Fruit fly (Drosophila melanogaster) whole organism, embryonic: Measurements from ENCODE around the gene CG17124.
A peak's percentile ranks its signal among the peaks of the same experiment; 100 is the strongest.

Source experiments
- Asciz ChIP-seq: fragments of 200-800 bp; sonication (Bioruptor generic); optimal IDR thresholded peaks from 2 replicates; lab custom pipeline; 2017; ENCODE audit warnings: missing biosample characterization, mild to moderate bottlenecking, missing genetic modification characterization, missing genetic modification reagents
- Bdp1 ChIP-seq: fragments of 200-800 bp; sonication (Bioruptor generic); optimal IDR thresholded peaks from 3 replicates; lab custom pipeline; 2016; ENCODE audit warnings: missing biosample characterization, missing genetic modification characterization
- Bteb2 ChIP-seq: fragments of 200-800 bp; sonication (Bioruptor generic); optimal IDR thresholded peaks from 2 replicates; lab custom pipeline; 2016; ENCODE audit warnings: missing biosample characterization, missing genetic modification characterization
- CG12219 ChIP-seq: fragments of 200-800 bp; sonication (Bioruptor generic); optimal IDR thresholded peaks from 3 replicates; lab custom pipeline; 2018; ENCODE audit warnings: missing biosample characterization, mild to moderate bottlenecking, missing genetic modification characterization
- CG12236 ChIP-seq: fragments of 200-800 bp; sonication (Bioruptor generic); optimal IDR thresholded peaks from 2 replicates; lab custom pipeline; 2016; ENCODE audit warnings: missing biosample characterization, missing genetic modification characterization
- CG1233 ChIP-seq: fragments of 200-800 bp; sonication (Bioruptor generic); optimal IDR thresholded peaks from 4 replicates; lab custom pipeline; 2018; ENCODE audit warnings: missing biosample characterization, mild to moderate bottlenecking, missing genetic modification characterization
- CG12942 ChIP-seq: fragments of 200-800 bp; sonication (Bioruptor generic); optimal IDR thresholded peaks from 3 replicates; lab custom pipeline; 2016; ENCODE audit warnings: missing biosample characterization, missing genetic modification characterization
- CG14014 ChIP-seq: fragments of 200-800 bp; sonication (Bioruptor generic); IDR thresholded peaks from 2 replicates; pipeline ENCODE4 v1.3.6; 2022; ENCODE audit warnings: missing biosample characterization, missing genetic modification characterization
- CG15269 ChIP-seq: fragments of 200-800 bp; sonication (Bioruptor generic); optimal IDR thresholded peaks from 2 replicates; lab custom pipeline; 2018; ENCODE audit warnings: missing biosample characterization, mild to moderate bottlenecking, missing genetic modification characterization, moderate library complexity
- CG15696 ChIP-seq: fragments of 200-800 bp; sonication (Bioruptor generic); optimal IDR thresholded peaks from 2 replicates; lab custom pipeline; 2019; ENCODE audit warnings: missing biosample characterization, mild to moderate bottlenecking, missing genetic modification characterization, moderate library complexity
- CG1832 ChIP-seq: fragments of 200-800 bp; sonication (Bioruptor generic); optimal IDR thresholded peaks from 2 replicates; lab custom pipeline; 2017; ENCODE audit warnings: missing biosample characterization, mild to moderate bottlenecking, missing genetic modification characterization, inconsistent platforms
- CG2678 ChIP-seq: fragments of 200-800 bp; sonication (Bioruptor generic); optimal IDR thresholded peaks from 3 replicates; lab custom pipeline; 2019; ENCODE audit warnings: missing biosample characterization, mild to moderate bottlenecking, missing genetic modification characterization, moderate library complexity
- CG31224 ChIP-seq: fragments of 200-800 bp; sonication (Bioruptor generic); IDR thresholded peaks from 2 replicates; pipeline ENCODE4 v1.3.6; 2022; ENCODE audit warnings: missing biosample characterization, missing genetic modification characterization
- CG4707 ChIP-seq: fragments of 200-800 bp; sonication (Bioruptor generic); optimal IDR thresholded peaks from 2 replicates; lab custom pipeline; 2018; ENCODE audit warnings: missing biosample characterization, mild to moderate bottlenecking, missing genetic modification characterization, moderate library complexity
- CG4730 ChIP-seq: fragments of 200-800 bp; sonication (Bioruptor generic); IDR thresholded peaks from 2 replicates; pipeline ENCODE4 v1.3.6; 2022; ENCODE audit warnings: missing biosample characterization, missing genetic modification characterization
- CG6272 ChIP-seq: fragments of 200-800 bp; sonication (Bioruptor generic); IDR thresholded peaks from 2 replicates; pipeline ENCODE4 v1.3.6; 2022; ENCODE audit warnings: missing biosample characterization, missing genetic modification characterization
- CG6765 ChIP-seq: fragments of 200-800 bp; sonication (Bioruptor generic); optimal IDR thresholded peaks from 3 replicates; lab custom pipeline; 2017; ENCODE audit warnings: missing biosample characterization, mild to moderate bottlenecking, missing genetic modification characterization
- CG7839 ChIP-seq: fragments of 200-800 bp; sonication (Bioruptor generic); optimal IDR thresholded peaks from 3 replicates; lab custom pipeline; 2018; ENCODE audit warnings: missing biosample characterization, mild to moderate bottlenecking, missing genetic modification characterization, moderate library complexity
- CG7928 ChIP-seq: fragments of 200-800 bp; sonication (Bioruptor generic); optimal IDR thresholded peaks from 2 replicates; lab custom pipeline; 2017; ENCODE audit warnings: missing biosample characterization, mild to moderate bottlenecking, missing genetic modification characterization
- Camta ChIP-seq: fragments of 200-800 bp; sonication (Bioruptor generic); optimal IDR thresholded peaks from 2 replicates; lab custom pipeline; 2016; ENCODE audit warnings: missing biosample characterization, missing genetic modification characterization
- Dip2 ChIP-seq: fragments of 200-800 bp; sonication (Bioruptor generic); IDR thresholded peaks from 2 replicates; pipeline ENCODE4 v1.3.6; 2022; ENCODE audit warnings: missing biosample characterization, missing genetic modification characterization
- Eip74EF ChIP-seq, 2 experiments: fragments of 200-800 bp in 1 of 2; fragments of >200 bp in 1 of 2; sonication (Bioruptor generic) in 1 of 2; optimal IDR thresholded peaks; 2 replicates each; lab custom pipeline; 2017 to 2019; ENCODE audit warnings: missing biosample characterization in 2 of 2, missing genetic modification characterization in 2 of 2, mild to moderate bottlenecking in 1 of 2, moderate library complexity in 1 of 2
- GATAe ChIP-seq: fragments of 200-800 bp; sonication (Bioruptor generic); conservative IDR thresholded peaks from 2 replicates; pipeline ENCODE4 v1.3.6; 2022; ENCODE audit warnings: missing biosample characterization, missing genetic modification characterization
- Hey ChIP-seq: fragments of 200-800 bp; sonication (Bioruptor generic); optimal IDR thresholded peaks from 3 replicates; lab custom pipeline; 2018; ENCODE audit warnings: missing biosample characterization, mild to moderate bottlenecking, missing genetic modification characterization
- Mrtf ChIP-seq: fragments of 200-800 bp; sonication (Bioruptor generic); IDR thresholded peaks from 3 replicates; pipeline ENCODE4 v1.3.6; 2022; ENCODE audit warnings: missing biosample characterization, missing genetic modification characterization
- Nf-YC ChIP-seq: fragments of 200-800 bp; optimal IDR thresholded peaks from 3 replicates; lab custom pipeline; 2019; ENCODE audit warnings: missing biosample characterization, mild to moderate bottlenecking, missing genetic modification characterization, moderate library complexity
- PHDP ChIP-seq: fragments of 200-800 bp; sonication (Bioruptor generic); optimal IDR thresholded peaks from 3 replicates; lab custom pipeline; 2018; ENCODE audit warnings: missing biosample characterization, mild to moderate bottlenecking, missing genetic modification characterization, moderate library complexity
- Poxn ChIP-seq: fragments of 200-800 bp; sonication (Bioruptor generic); IDR thresholded peaks from 2 replicates; pipeline ENCODE4 v1.3.6; 2022; ENCODE audit warnings: missing biosample characterization, missing genetic modification characterization
- Xbp1 ChIP-seq: fragments of 200-800 bp; sonication (Bioruptor generic); optimal IDR thresholded peaks from 3 replicates; lab custom pipeline; 2016; ENCODE audit warnings: missing biosample characterization, mild to moderate bottlenecking, missing genetic modification characterization
- YL-1 ChIP-seq: fragments of 200-800 bp; sonication (Bioruptor generic); optimal IDR thresholded peaks from 3 replicates; lab custom pipeline; 2017; ENCODE audit warnings: missing biosample characterization, mild to moderate bottlenecking, missing genetic modification characterization
- abd-A ChIP-seq: fragments of 200-800 bp; sonication (Bioruptor generic); optimal IDR thresholded peaks from 3 replicates; lab custom pipeline; 2019; ENCODE audit warnings: missing biosample characterization, mild to moderate bottlenecking, missing genetic modification characterization, moderate library complexity
- ash1 ChIP-seq: fragments of 200-800 bp; sonication (Bioruptor generic); optimal IDR thresholded peaks from 2 replicates; lab custom pipeline; 2018; ENCODE audit warnings: missing biosample characterization, mild to moderate bottlenecking, missing genetic modification characterization
- ato ChIP-seq: fragments of 200-800 bp; sonication (Bioruptor generic); IDR thresholded peaks from 2 replicates; pipeline ENCODE4 v1.3.6; 2022; ENCODE audit warnings: missing biosample characterization, missing genetic modification characterization; ENCODE audit not compliant: partially characterized antibody
- az2 ChIP-seq: fragments of 200-800 bp; sonication (Bioruptor generic); optimal IDR thresholded peaks from 3 replicates; lab custom pipeline; 2016; ENCODE audit warnings: missing biosample characterization, missing genetic modification characterization
- chm ChIP-seq: fragments of 200-800 bp; sonication (Bioruptor generic); IDR thresholded peaks from 2 replicates; pipeline ENCODE4 v1.3.6; 2022; ENCODE audit warnings: missing biosample characterization, missing genetic modification characterization
- cwo ChIP-seq: fragments of 200-800 bp; sonication (Bioruptor generic); optimal IDR thresholded peaks from 3 replicates; lab custom pipeline; 2017; ENCODE audit warnings: missing biosample characterization, missing genetic modification characterization, mild to moderate bottlenecking, moderate library complexity, missing genetic modification reagents
- dimm ChIP-seq: fragments of 200-800 bp; sonication (Bioruptor generic); IDR thresholded peaks from 2 replicates; pipeline ENCODE4 v1.3.6; 2022; ENCODE audit warnings: missing biosample characterization, missing genetic modification characterization
- dmrt99B ChIP-seq: fragments of 200-800 bp; sonication (Bioruptor generic); optimal IDR thresholded peaks from 2 replicates; lab custom pipeline; 2018; ENCODE audit warnings: missing biosample characterization, mild to moderate bottlenecking, missing genetic modification characterization, moderate library complexity
- en ChIP-seq: fragments of 200-800 bp; sonication (Bioruptor generic); optimal IDR thresholded peaks from 2 replicates; lab custom pipeline; 2016; ENCODE audit warnings: missing biosample characterization, missing genetic modification characterization
- exex ChIP-seq: fragments of 200-800 bp; sonication (Bioruptor generic); optimal IDR thresholded peaks from 4 replicates; lab custom pipeline; 2018; ENCODE audit warnings: missing biosample characterization, mild to moderate bottlenecking, missing genetic modification characterization, moderate library complexity
- knrl ChIP-seq: fragments of 200-800 bp; sonication (Bioruptor generic); IDR thresholded peaks from 3 replicates; pipeline ENCODE4 v1.3.6; 2022; ENCODE audit warnings: missing biosample characterization, missing genetic modification characterization; ENCODE audit not compliant: partially characterized antibody
- lov ChIP-seq, 2 experiments: fragments of 200-800 bp in 1 of 2; fragments of >200 bp in 1 of 2; sonication (Bioruptor generic) in 1 of 2; IDR thresholded peaks in 1 of 2; optimal IDR thresholded peaks in 1 of 2; 2 replicates in 1 of 2; 3 replicates in 1 of 2; pipeline versions ENCODE4 v1.3.6 to Lab custom; 2017 to 2022; ENCODE audit warnings: missing biosample characterization in 1 of 2, missing genetic modification characterization in 1 of 2
- luna ChIP-seq: fragments of 200-800 bp; sonication (Bioruptor generic); optimal IDR thresholded peaks from 2 replicates; lab custom pipeline; 2016; ENCODE audit warnings: missing biosample characterization, missing genetic modification characterization
- maf-S ChIP-seq: fragments of 200-800 bp; sonication (Bioruptor generic); optimal IDR thresholded peaks from 2 replicates; lab custom pipeline; 2016; ENCODE audit warnings: missing biosample characterization, missing genetic modification characterization
- nmo ChIP-seq: fragments of 200-800 bp; sonication (Bioruptor generic); optimal IDR thresholded peaks from 2 replicates; lab custom pipeline; 2018; ENCODE audit warnings: missing biosample characterization, mild to moderate bottlenecking, missing genetic modification characterization, moderate library complexity
- onecut ChIP-seq: fragments of 200-800 bp; sonication (Bioruptor generic); IDR thresholded peaks from 2 replicates; pipeline ENCODE4 v1.3.6; 2022; ENCODE audit warnings: missing biosample characterization, missing genetic modification characterization
- pros ChIP-seq: fragments of 200-800 bp; sonication (Bioruptor generic); optimal IDR thresholded peaks from 3 replicates; lab custom pipeline; 2019; ENCODE audit warnings: missing biosample characterization, mild to moderate bottlenecking, missing genetic modification characterization, moderate library complexity
- schlank ChIP-seq: fragments of 200-800 bp; sonication (Bioruptor generic); optimal IDR thresholded peaks from 2 replicates; lab custom pipeline; 2018; ENCODE audit warnings: missing biosample characterization, mild to moderate bottlenecking, missing genetic modification characterization
- tgo ChIP-seq: fragments of 200-800 bp; sonication (Bioruptor generic); IDR thresholded peaks from 3 replicates; pipeline ENCODE4 v1.3.6; 2022; ENCODE audit warnings: missing biosample characterization, missing genetic modification characterization
- tio ChIP-seq: fragments of 200-800 bp; sonication (Bioruptor generic); optimal IDR thresholded peaks from 2 replicates; lab custom pipeline; 2017; ENCODE audit warnings: missing biosample characterization, missing genetic modification characterization, inconsistent platforms
- wor ChIP-seq: fragments of 200-800 bp; sonication (Bioruptor generic); IDR thresholded peaks from 2 replicates; pipeline ENCODE4 v1.3.6; 2022; ENCODE audit warnings: missing biosample characterization, missing genetic modification characterization

The CG17124 gene

DNA sequence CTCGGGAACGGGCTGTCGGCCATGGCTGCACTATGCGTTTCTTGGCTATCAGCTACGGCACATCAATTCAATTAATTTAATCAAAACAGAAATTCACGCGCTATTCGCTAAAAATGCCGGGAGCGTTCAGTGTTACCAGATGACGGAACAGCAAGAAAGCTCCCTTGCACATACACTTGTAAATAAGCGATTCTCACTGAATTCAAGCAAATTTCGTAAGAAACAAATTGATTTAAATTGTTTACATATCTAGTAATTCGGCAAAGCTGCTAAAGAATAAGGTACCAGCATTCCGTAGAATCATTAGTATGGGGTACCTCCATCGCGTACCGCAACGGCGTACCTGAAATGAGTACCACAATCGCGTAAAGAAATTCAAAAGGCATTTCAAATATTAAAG lies 20.2 kb downstream of the CG17124 start, which contains the start of gene Nup107 (continued):
- TF ChIP-seq lov (optimal IDR thresholded peaks at IDR 0.05; lab: Kevin White, UChicago), result no peak
- no peak for TF ChIP-seq lov (GFP tag; IDR thresholded peaks at IDR 0.05; lab: Robert Waterston, UW)
- TF ChIP-seq Camta (GFP tag; lab: Kevin White, UChicago), result no peak
- no peak for TF ChIP-seq pros
- TF ChIP-seq CG12942, result no peak
- TF ChIP-seq CG6765 (GFP tag; lab: Kevin White, UChicago), result no peak
- no peak for TF ChIP-seq CG31224 (GFP tag; lab: Robert Waterston, UW)
- TF ChIP-seq YL-1 (GFP tag; lab: Kevin White, UChicago), result peak; percentile 11
- no peak for TF ChIP-seq CG14014 (GFP tag; lab: Robert Waterston, UW)
- TF ChIP-seq CG1832 (GFP tag; lab: Kevin White, UChicago), result no peak
- no peak for TF ChIP-seq wor (GFP tag; lab: Robert Waterston, UW)
- no peak for TF ChIP-seq CG4730
- no peak for TF ChIP-seq onecut (GFP tag; lab: Robert Waterston, UW)
- TF ChIP-seq CG6272 (GFP tag; lab: Robert Waterston, UW), result peak; percentile 25; the same call in 1 of the 2 replicates
- no peak for TF ChIP-seq Poxn (GFP tag; lab: Robert Waterston, UW)
- TF ChIP-seq Asciz (GFP tag; lab: Kevin White, UChicago), result no peak
- 0 out of 2 replicates have a peak, but pooled peaks have one; percentile 24 for TF ChIP-seq ato
- no peak for TF ChIP-seq luna (GFP tag; lab: Kevin White, UChicago)
- TF ChIP-seq dmrt99B (tag; lab: Kevin White, UChicago), result no peak
- TF ChIP-seq Dip2 (GFP tag; lab: Robert Waterston, UW), result no peak
- TF ChIP-seq CG15696 (tag; lab: Kevin White, UChicago), result no peak
- no peak for TF ChIP-seq Bteb2 (GFP tag; lab: Kevin White, UChicago)
- no peak for TF ChIP-seq GATAe (GFP tag; lab: Robert Waterston, UW)
- TF ChIP-seq tgo, result no peak
- TF ChIP-seq cwo (GFP tag; lab: Kevin White, UChicago), result no peak
- no peak for TF ChIP-seq chm
- TF ChIP-seq maf-S, result peak; percentile 16
- peak; percentile 52 for TF ChIP-seq nmo (GFP tag; lab: Kevin White, UChicago)
- no peak for TF ChIP-seq Eip74EF (GFP tag; optimal IDR thresholded peaks at IDR 0.05; lab: Kevin White, UChicago)
- TF ChIP-seq CG7839 (tag; lab: Kevin White, UChicago), result no peak
- no peak; the same call in 2 of the 3 replicates for TF ChIP-seq knrl
- TF ChIP-seq CG12219 (GFP tag; lab: Kevin White, UChicago), result no peak
- TF ChIP-seq ash1, result no peak
- no peak for TF ChIP-seq exex
- TF ChIP-seq CG1233, result no peak
- TF ChIP-seq Xbp1 (GFP tag; lab: Kevin White, UChicago), result peak; percentile 38
- TF ChIP-seq tio (GFP tag; lab: Kevin White, UChicago), result no peak
- TF ChIP-seq Bdp1, result no peak
- TF ChIP-seq CG15269 (tag; lab: Kevin White, UChicago), result no peak
- TF ChIP-seq Hey (tag; lab: Kevin White, UChicago), result no peak
- no peak for TF ChIP-seq CG2678
- TF ChIP-seq dimm (GFP tag; lab: Robert Waterston, UW), result no peak
- no peak for TF ChIP-seq CG7928
- TF ChIP-seq az2 (GFP tag; lab: Kevin White, UChicago), result no peak
- no peak for TF ChIP-seq Nf-YC (tag; lab: Kevin White, UChicago)
- no peak for TF ChIP-seq abd-A
- no peak for TF ChIP-seq Mrtf
- no peak for TF ChIP-seq CG12236
- no peak for TF ChIP-seq CG4707 (GFP tag; lab: Kevin White, UChicago)
- TF ChIP-seq schlank (tag; lab: Kevin White, UChicago), result no peak
- TF ChIP-seq PHDP (tag; lab: Kevin White, UChicago), result peak; percentile 4
- no peak for TF ChIP-seq en
